Fruit fly (Drosophila melanogaster) whole organism, prepupa: Measurements from ENCODE around the gene CG7179.

Experiments
- CG10631 ChIP-seq: fragments of 200-800 bp; sonication (Bioruptor generic); optimal IDR thresholded peaks from 2 replicates; lab custom pipeline; 2016; ENCODE audit warnings: missing biosample characterization, missing genetic modification characterization
- CG10669 ChIP-seq: fragments of 200-800 bp; sonication (Bioruptor generic); optimal IDR thresholded peaks from 3 replicates; lab custom pipeline; 2018; ENCODE audit warnings: missing biosample characterization, mild to moderate bottlenecking, missing genetic modification characterization, moderate library complexity
- CG15336 ChIP-seq: fragments of 200-800 bp; sonication (Bioruptor generic); IDR thresholded peaks from 2 replicates; pipeline ENCODE4 v1.3.6; 2022; ENCODE audit warnings: missing biosample characterization, missing genetic modification characterization
- CG1621 ChIP-seq: fragments of 200-800 bp; sonication (Bioruptor generic); optimal IDR thresholded peaks from 3 replicates; lab custom pipeline; 2018; ENCODE audit warnings: missing biosample characterization, mild to moderate bottlenecking, missing genetic modification characterization
- CG31627 ChIP-seq: fragments of 200-800 bp; sonication (Bioruptor generic); optimal IDR thresholded peaks from 3 replicates; lab custom pipeline; 2016; ENCODE audit warnings: missing biosample characterization, missing genetic modification characterization
- CG9139 ChIP-seq: fragments of 200-800 bp; sonication (Bioruptor generic); optimal IDR thresholded peaks from 3 replicates; lab custom pipeline; 2017; ENCODE audit warnings: missing biosample characterization, mild to moderate bottlenecking, missing genetic modification characterization
- Hr39 ChIP-seq: fragments of 200-800 bp; sonication (Bioruptor generic); optimal IDR thresholded peaks from 2 replicates; lab custom pipeline; 2016; ENCODE audit warnings: missing biosample characterization, missing genetic modification characterization
- Lpt ChIP-seq: fragments of 200-800 bp; sonication (Bioruptor generic); optimal IDR thresholded peaks from 3 replicates; lab custom pipeline; 2016; ENCODE audit warnings: missing biosample characterization, missing genetic modification characterization
- Met ChIP-seq: fragments of 200-800 bp; sonication (Bioruptor generic); optimal IDR thresholded peaks from 3 replicates; lab custom pipeline; 2016; ENCODE audit warnings: missing biosample characterization, missing genetic modification characterization
- Sox15 ChIP-seq: fragments of 200-800 bp; sonication (Bioruptor generic); optimal IDR thresholded peaks from 3 replicates; lab custom pipeline; 2016; ENCODE audit warnings: missing biosample characterization, missing genetic modification characterization
- achi ChIP-seq: fragments of 200-800 bp; sonication (Bioruptor generic); optimal IDR thresholded peaks from 3 replicates; lab custom pipeline; 2016; ENCODE audit warnings: missing biosample characterization, missing genetic modification characterization
- ss ChIP-seq, 2 experiments: fragments of 200-800 bp; sonication (Bioruptor generic); optimal IDR thresholded peaks; 2 replicates in 1 of 2; 3 replicates in 1 of 2; lab custom pipeline; 2017 to 2018; ENCODE audit warnings: mild to moderate bottlenecking in 2 of 2, missing biosample characterization in 2 of 2, missing genetic modification characterization in 2 of 2, moderate library complexity in 1 of 2
- svp ChIP-seq: fragments of 200-800 bp; sonication (Bioruptor generic); peaks from one replicate; lab custom pipeline; 2016; ENCODE audit warnings: missing biosample characterization, missing genetic modification characterization

dm6 chr2L:7820408-7820807 lies 42.6 kb upstream of the CG7179 start:
- TF ChIP-seq CG10631 (GFP tag; lab: Kevin White, UChicago) (no peak), Sox15 (GFP tag; lab: Kevin White, UChicago) (no peak), Lpt (GFP tag; lab: Kevin White, UChicago) (no peak), svp (GFP tag; lab: Kevin White, UChicago) (no peak), ss (GFP tag; optimal IDR thresholded peaks at IDR 0.05; lab: Kevin White, UChicago) (no peak), CG31627 (GFP tag; lab: Kevin White, UChicago) (no peak), CG9139 (GFP tag; lab: Kevin White, UChicago) (no peak), CG10669 (GFP tag; lab: Kevin White, UChicago) (no peak), achi (GFP tag; lab: Kevin White, UChicago) (no peak), CG1621 (tag; lab: Kevin White, UChicago) (no peak), Hr39 (GFP tag; lab: Kevin White, UChicago) (no peak), CG15336 (GFP tag; lab: Robert Waterston, UW) (no peak), Met (GFP tag; lab: Kevin White, UChicago) (no peak)
